Worm (Caenorhabditis elegans) whole organism, L3 larva: ENCODE measurements around the gene pmp-5.

Source experiments
- egl-27 ChIP-seq: sonication (generic microtip); optimal IDR thresholded peaks from 4 replicates; lab custom pipeline; 2017; ENCODE audit warnings: missing biosample characterization, missing genetic modification reagents, missing genetic modification characterization
- elt-1 ChIP-seq: fragments of 150-350 bp; optimal IDR thresholded peaks from 2 replicates; lab custom pipeline; 2014; ENCODE audit warnings: missing biosample characterization, missing genetic modification characterization
- fos-1 ChIP-seq: fragments of 150-350 bp; optimal IDR thresholded peaks from 2 replicates; lab custom pipeline; 2014; ENCODE audit warnings: missing biosample characterization, missing genetic modification characterization
- mml-1 ChIP-seq: fragments of 150-350 bp; sonication (generic microtip); optimal IDR thresholded peaks from 3 replicates; lab custom pipeline; 2014; ENCODE audit warnings: missing biosample characterization, missing genetic modification characterization
- snpc-4 ChIP-seq: fragments of 150-350 bp; optimal IDR thresholded peaks from 2 replicates; lab custom pipeline; 2014; ENCODE audit warnings: missing biosample characterization, missing genetic modification characterization
- tbx-2 ChIP-seq: sonication (generic microtip); optimal IDR thresholded peaks from 2 replicates; lab custom pipeline; 2016; ENCODE audit warnings: mild to moderate bottlenecking, missing genetic modification characterization, missing compliant biosample characterization

DNA sequence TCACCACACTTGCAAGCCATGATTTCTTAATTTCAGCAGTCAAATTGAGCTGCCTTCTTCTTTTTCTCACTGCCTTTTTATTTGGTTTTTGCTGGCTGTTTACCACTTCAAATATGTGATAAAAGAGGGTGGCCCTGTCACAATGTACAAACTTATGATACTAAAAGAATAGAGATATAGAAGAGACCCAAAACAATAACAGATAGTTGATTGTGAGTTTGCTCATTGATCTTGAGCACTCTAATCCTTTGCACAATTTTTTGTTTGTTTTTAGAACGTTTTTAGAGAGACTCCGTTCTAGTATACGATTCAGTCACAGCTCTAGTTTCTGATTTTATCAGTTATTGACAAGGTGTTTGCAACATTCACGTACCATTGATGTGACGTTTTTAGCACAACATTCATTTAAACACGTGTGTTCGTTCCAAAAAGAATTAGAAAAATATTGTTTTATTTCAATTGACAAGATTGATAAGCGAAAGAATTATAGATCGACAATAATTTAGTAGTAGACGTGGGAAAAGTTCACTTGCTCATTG is 26.3 kb upstream of the pmp-5 start, which contains the start of gene mtl-1:
- TF ChIP-seq mml-1 (tag; lab: Kevin White, UChicago) (no peak), tbx-2 (no peak), fos-1 (tag; lab: Kevin White, UChicago) (no peak), elt-1 (no peak), egl-27 (no peak), snpc-4 (tag; lab: Kevin White, UChicago) (no peak)
